Fruit fly (Drosophila melanogaster) S2 (cell line): ENCODE results near the gene RpL24.

Experiments used
- CG8478 ChIP-seq: fragments of >200 bp; optimal IDR thresholded peaks from 2 replicates; lab custom pipeline; 2018
- CTCF ChIP-seq, 2 experiments: fragments of >200 bp; optimal IDR thresholded peaks; 2 replicates each; lab custom pipeline; 2018

DNA sequence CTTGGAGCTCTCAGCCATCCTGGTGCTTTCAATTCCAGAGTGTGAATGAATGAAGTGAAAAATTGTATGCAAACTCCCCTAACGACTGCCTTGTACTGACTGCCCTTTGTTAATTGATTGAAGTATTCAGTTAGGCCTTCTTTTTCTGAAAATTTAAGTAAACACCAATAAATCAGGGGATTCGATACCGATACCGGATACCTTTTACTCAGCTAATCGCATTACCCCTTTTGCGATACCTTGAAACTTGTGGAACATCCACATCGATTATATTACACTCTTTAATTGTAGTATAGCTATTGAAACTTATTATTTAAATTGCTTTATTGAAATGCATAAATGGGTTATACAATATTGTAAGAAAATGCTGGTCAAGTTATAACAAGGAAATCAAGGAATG lies 1.2 kb upstream of the RpL24 start, which contains the start of gene CG16957:
- TF ChIP-seq CG8478 (lab: Kevin White, UChicago) (no peak), CTCF (optimal IDR thresholded peaks at IDR 0.05; lab: Kevin White, UChicago) (no peak)
